Fruit fly (Drosophila melanogaster): ENCODE data around the gene CG14626.
A peak's percentile ranks its signal among the peaks of the same experiment; 100 is the strongest.

The CG14626 gene

DNA sequence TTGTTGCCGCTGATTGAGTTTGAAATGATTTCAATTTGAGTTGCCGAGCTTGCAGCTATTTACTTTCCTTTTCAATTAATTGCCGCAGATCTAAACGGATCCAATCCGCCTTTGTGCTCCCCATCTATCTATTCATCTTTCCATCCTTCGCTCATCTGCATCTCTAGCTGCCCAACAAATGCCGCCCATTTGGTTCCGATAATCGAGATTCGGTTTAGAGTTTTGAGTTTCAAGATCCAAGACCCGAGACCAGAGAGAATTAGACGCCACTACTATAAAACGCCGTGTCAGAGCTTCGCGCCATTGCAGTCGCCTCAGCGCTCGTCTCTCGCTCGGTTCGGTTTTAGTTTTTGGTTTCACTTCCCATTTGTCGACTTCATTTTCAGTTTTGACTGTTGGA lies at the start of gene CG14626:
CG14626 (plus strand) TSS at position 301 of the 400 bp plus-strand sequence.
- TF ChIP-seq rn (GFP tag; IDR thresholded peaks at IDR 0.05) (no peak), Ets98B (GFP tag; IDR thresholded peaks at IDR 0.05) (no peak), CG8159 (tag; optimal IDR thresholded peaks at IDR 0.05) (no peak), CG15710 (tag; optimal IDR thresholded peaks at IDR 0.05) (no peak), CG9948 (tag; optimal IDR thresholded peaks at IDR 0.05) (no peak), D1 (tag; optimal IDR thresholded peaks at IDR 0.05) (no peak), CG4496 (GFP tag; IDR thresholded peaks at IDR 0.05) (no peak), fd96Ca (GFP tag; IDR thresholded peaks at IDR 0.05) (no peak), Snoo (tag; optimal IDR thresholded peaks at IDR 0.05) (no peak), EcR (GFP tag; optimal IDR thresholded peaks at IDR 0.05) (no peak), CG17806 (tag; optimal IDR thresholded peaks at IDR 0.05) (no peak)

DNA sequence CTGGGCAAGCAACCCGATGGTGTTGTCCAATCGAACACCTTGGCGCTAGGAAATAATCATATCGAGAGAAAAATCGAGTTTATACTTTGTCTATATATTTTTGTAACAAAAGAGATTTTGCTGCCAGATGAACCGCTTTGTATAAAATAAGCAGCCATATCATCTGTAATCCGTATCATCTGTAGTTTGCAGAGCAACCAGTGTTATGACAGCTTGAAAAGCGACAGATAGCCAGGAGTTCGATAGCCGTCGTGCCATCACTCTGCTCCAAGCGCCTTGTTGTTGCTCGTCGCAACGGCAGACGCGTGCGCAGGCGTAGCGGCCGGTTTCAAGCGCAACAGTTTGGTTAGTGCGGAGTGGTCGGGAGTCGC lies 49.6 kb upstream of the CG14626 start:
- TF ChIP-seq Pif1B (GFP tag; optimal IDR thresholded peaks at IDR 0.05), result peak; percentile 15
- TF ChIP-seq EcR (GFP tag; optimal IDR thresholded peaks at IDR 0.05), result no peak
- TF ChIP-seq CG10348 (GFP tag; IDR thresholded peaks at IDR 0.05), result no peak
- peak; percentile 49; the same call in 1 of the 3 replicates for TF ChIP-seq fd96Ca (GFP tag; IDR thresholded peaks at IDR 0.05)
- peak; percentile 43; the same call in 1 of the 3 replicates for TF ChIP-seq CG4496 (GFP tag; IDR thresholded peaks at IDR 0.05)
- TF ChIP-seq CG8159 (tag; optimal IDR thresholded peaks at IDR 0.05), result peak; percentile 35
- no peak for TF ChIP-seq Snoo (tag; optimal IDR thresholded peaks at IDR 0.05)
- TF ChIP-seq D1 (tag; optimal IDR thresholded peaks at IDR 0.05), result no peak
- TF ChIP-seq Pif1A (GFP tag; optimal IDR thresholded peaks at IDR 0.05), result peak; percentile 26
- TF ChIP-seq CG8301 (tag; optimal IDR thresholded peaks at IDR 0.05), result peak; percentile 25
- TF ChIP-seq CG32121 (GFP tag; IDR thresholded peaks at IDR 0.05), result 0 out of 2 replicates have a peak, but pooled peaks have one; percentile 12
- no peak for TF ChIP-seq CG13204 (GFP tag; optimal IDR thresholded peaks at IDR 0.05)
- peak; percentile 39 for TF ChIP-seq CG14655 (GFP tag; optimal IDR thresholded peaks at IDR 0.05)
- TF ChIP-seq CG17806 (tag; optimal IDR thresholded peaks at IDR 0.05), result peak; percentile 10
- peak; percentile 5 for TF ChIP-seq CG9948 (tag; optimal IDR thresholded peaks at IDR 0.05)

DNA sequence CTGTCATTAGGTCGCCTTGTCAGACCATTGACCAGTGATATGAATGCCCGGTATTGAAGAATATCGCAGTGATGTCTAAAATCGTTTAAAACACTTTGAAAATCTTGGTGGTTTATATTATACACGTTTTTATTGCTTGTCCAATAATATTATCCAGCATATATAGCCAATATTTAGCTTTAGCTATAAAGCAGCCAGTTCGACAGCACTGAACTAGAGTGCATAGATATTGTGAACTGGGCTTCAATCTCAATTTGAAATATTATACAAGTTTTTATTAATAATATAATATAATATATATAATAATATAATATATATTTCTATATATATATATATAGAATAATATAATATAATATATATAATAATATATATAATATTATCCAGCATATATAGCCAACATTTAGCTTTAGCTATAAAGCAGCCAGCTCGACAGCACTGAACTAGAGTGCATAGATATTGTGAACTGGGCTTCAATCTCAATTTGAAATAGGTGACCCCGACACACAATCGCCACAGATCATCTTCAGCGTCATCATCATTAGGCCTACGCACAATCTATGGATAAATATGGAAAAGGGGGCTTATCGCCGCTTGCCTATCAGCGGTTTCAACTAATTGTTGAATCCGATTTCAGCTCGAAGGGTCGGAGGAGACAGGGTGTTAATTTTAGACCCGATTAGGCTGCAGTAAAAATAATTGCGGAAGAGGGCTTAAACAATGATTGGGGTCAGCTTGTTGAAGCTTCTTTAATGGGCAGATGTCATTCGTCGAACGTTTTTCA lies 41.8 kb upstream of the CG14626 start:
- TF ChIP-seq Pif1A (GFP tag; optimal IDR thresholded peaks at IDR 0.05) (no peak), gl (tag; optimal IDR thresholded peaks at IDR 0.05) (no peak), CG17806 (tag; optimal IDR thresholded peaks at IDR 0.05) (no peak), Snoo (tag; optimal IDR thresholded peaks at IDR 0.05) (no peak), CG10348 (GFP tag; IDR thresholded peaks at IDR 0.05) (no peak)

DNA sequence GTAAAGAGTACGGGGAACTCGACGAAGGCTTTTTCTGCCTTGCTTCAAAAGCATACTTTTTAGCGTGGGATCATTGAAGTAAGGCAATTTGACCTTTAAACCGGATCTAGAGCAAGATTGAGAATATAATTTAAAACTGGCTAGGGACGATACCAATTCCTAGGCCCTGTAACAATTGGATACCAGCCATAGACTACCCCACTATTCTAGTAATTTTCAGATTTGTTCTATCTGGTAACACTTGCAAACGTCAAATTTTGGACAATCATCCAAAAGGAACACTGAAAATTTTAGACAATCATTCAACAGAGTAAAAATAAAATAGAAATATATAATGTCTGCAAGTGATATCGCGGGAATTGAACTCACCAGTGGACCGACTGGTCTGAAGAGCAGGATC lies 39.2 kb upstream of the CG14626 start, which contains the start of gene CG14628:
CG14628 (plus strand) TSS at position 301 of the 400 bp plus-strand sequence.
- TF ChIP-seq CG13204 (GFP tag; optimal IDR thresholded peaks at IDR 0.05) (no peak), fd96Ca (GFP tag; IDR thresholded peaks at IDR 0.05) (no peak), Pif1A (GFP tag; optimal IDR thresholded peaks at IDR 0.05) (no peak), Pif1B (GFP tag; optimal IDR thresholded peaks at IDR 0.05) (no peak), CG12605 (GFP tag; IDR thresholded peaks at IDR 0.05) (no peak), EcR (GFP tag; optimal IDR thresholded peaks at IDR 0.05) (no peak), gl (tag; optimal IDR thresholded peaks at IDR 0.05) (no peak), CG8301 (tag; optimal IDR thresholded peaks at IDR 0.05) (no peak), rn (GFP tag; IDR thresholded peaks at IDR 0.05) (no peak), Snoo (tag; optimal IDR thresholded peaks at IDR 0.05) (no peak), CG34367 (tag; optimal IDR thresholded peaks at IDR 0.05) (no peak), CG9948 (tag; optimal IDR thresholded peaks at IDR 0.05) (no peak), CG32121 (GFP tag; IDR thresholded peaks at IDR 0.05) (no peak), CG4496 (GFP tag; IDR thresholded peaks at IDR 0.05) (no peak), CG10348 (GFP tag; IDR thresholded peaks at IDR 0.05) (no peak)

DNA sequence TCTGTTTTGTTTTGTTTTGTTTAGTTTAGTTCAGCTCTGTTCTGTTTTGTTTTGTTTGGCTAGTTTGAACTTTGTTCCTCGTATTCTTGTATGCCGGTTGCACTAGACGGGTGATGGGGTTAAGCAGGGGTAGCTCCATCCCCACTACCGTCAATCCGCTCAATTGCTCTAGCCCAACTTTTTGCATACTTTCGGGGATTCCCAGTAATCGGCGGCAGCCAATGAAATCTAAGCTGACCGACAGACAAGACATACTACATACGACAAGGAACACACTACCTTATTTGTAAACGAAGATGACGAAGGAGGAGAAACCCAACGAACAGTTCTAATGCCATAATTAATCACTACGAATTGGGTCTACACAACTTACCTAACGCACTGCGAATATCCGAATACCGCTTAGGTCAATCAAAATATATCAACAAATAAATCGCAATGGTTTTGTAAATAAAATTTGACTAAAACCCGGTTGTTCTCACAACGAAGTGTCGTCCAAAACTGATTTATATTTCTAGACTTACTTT lies 22.6 kb upstream of the CG14626 start, which contains the start of gene eIF4E7:
eIF4E7 (minus strand) TSS at position 477 of the 527 bp plus-strand sequence.
- TF ChIP-seq rn (GFP tag; IDR thresholded peaks at IDR 0.05), result no peak
- no peak for TF ChIP-seq CG14655 (GFP tag; optimal IDR thresholded peaks at IDR 0.05)
- TF ChIP-seq CG4496 (GFP tag; IDR thresholded peaks at IDR 0.05), result peak; percentile 16; the same call in 1 of the 3 replicates

DNA sequence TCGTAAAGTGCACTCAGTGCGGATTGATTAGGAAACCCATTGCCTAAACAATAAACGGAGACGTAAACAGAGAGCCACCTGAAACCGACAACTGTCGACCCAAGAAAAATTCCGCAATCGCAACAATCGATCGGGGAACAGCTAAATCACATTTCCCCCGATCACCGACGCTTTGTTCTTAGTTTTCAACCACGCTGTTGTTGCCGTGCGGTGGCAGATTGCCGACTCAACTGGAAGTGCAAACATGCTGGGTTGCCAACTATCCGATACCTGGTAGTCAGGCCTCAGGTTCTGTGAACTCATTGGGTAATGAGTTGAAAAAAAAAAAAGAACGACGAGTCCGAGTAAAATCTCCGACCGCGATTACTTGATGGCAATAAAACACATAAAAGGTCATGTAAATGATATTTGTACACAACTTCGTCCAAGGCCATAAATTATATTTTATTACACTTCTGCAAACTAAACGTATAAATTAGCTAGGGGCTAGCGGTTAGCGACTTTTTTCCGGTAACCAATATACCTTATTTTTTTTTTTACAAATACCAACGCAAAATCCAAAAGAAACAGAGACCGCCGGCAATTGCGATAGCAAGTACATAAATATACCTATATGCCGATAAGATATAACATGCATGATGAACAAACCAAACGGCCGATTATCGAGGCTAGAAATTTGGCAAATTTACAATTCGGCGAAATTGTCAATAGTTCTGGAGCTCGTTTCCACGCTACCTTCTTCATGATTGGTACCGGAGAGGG lies 14.3 kb upstream of the CG14626 start, which contains the start of gene CG11378:
CG11378 (plus strand) TSS at position 712 of the 762 bp plus-strand sequence.
- TF ChIP-seq CG9948 (tag; optimal IDR thresholded peaks at IDR 0.05) (no peak), fd96Ca (GFP tag; IDR thresholded peaks at IDR 0.05) (no peak), EcR (GFP tag; optimal IDR thresholded peaks at IDR 0.05) (no peak), CG4496 (GFP tag; IDR thresholded peaks at IDR 0.05) (no peak), CG17806 (tag; optimal IDR thresholded peaks at IDR 0.05) (no peak), CG8301 (tag; optimal IDR thresholded peaks at IDR 0.05) (no peak), CG34367 (tag; optimal IDR thresholded peaks at IDR 0.05) (no peak), gl (tag; optimal IDR thresholded peaks at IDR 0.05) (no peak), CG12605 (GFP tag; IDR thresholded peaks at IDR 0.05) (no peak), CG14655 (GFP tag; optimal IDR thresholded peaks at IDR 0.05) (no peak), Ets98B (GFP tag; IDR thresholded peaks at IDR 0.05) (no peak), CG10348 (GFP tag; IDR thresholded peaks at IDR 0.05) (no peak)

Measured in whole organism, pupa.